Worm (Caenorhabditis elegans) whole organism, L4 larva: ENCODE measurements around the gene natc-1.

Experiments
- F10B5.3 ChIP-seq: sonication (generic microtip); optimal IDR thresholded peaks from 2 replicates; lab custom pipeline; 2016; ENCODE audit warnings: mild to moderate bottlenecking, missing genetic modification characterization, missing compliant biosample characterization
- F44E2.7 ChIP-seq: fragments of 200-800 bp; sonication (Bioruptor generic); IDR thresholded peaks from 2 replicates; pipeline ENCODE4 v2.1.2; 2022; ENCODE audit warnings: missing genetic modification characterization, missing compliant biosample characterization
- R02D3.7 ChIP-seq: fragments of 150-350 bp; sonication (generic microtip); optimal IDR thresholded peaks from 3 replicates; lab custom pipeline; 2014; ENCODE audit warnings: missing biosample characterization, missing genetic modification characterization
- Y48G9A.11 ChIP-seq: fragments of 200-800 bp; sonication (Bioruptor generic); IDR thresholded peaks from 2 replicates; pipeline ENCODE4 v1.3.6; 2022; ENCODE audit warnings: missing genetic modification reagents, missing genetic modification characterization, missing compliant biosample characterization
- Y75B8A.6 ChIP-seq: fragments of 200-800 bp; sonication (Bioruptor generic); IDR thresholded peaks from 2 replicates; pipeline ENCODE4 v1.3.6; 2022; ENCODE audit warnings: missing genetic modification reagents, missing genetic modification characterization, missing compliant biosample characterization
- ZK337.2 ChIP-seq: fragments of 200-800 bp; sonication (Bioruptor generic); IDR thresholded peaks from 2 replicates; pipeline ENCODE4 v1.3.6; 2022; ENCODE audit warnings: missing genetic modification reagents, missing genetic modification characterization, missing compliant biosample characterization
- ZK546.5 ChIP-seq, 2 experiments: sonication (generic microtip); optimal IDR thresholded peaks; 2 replicates each; lab custom pipeline; 2017; ENCODE audit warnings: missing biosample characterization in 2 of 2, missing genetic modification characterization in 2 of 2
- aha-1 ChIP-seq: fragments of 150-350 bp; peaks from one replicate; lab custom pipeline; 2014; ENCODE audit warnings: missing biosample characterization, missing genetic modification characterization
- ama-1 ChIP-seq: fragments of 150-350 bp; optimal IDR thresholded peaks from 2 replicates; lab custom pipeline; 2014; ENCODE audit warnings: inconsistent platforms, mixed read lengths
- arid-1 ChIP-seq: fragments of 200-800 bp; sonication (Bioruptor generic); conservative IDR thresholded peaks from 2 replicates; pipeline ENCODE4 v1.3.6; 2022; ENCODE audit warnings: missing genetic modification reagents, missing genetic modification characterization, missing compliant biosample characterization
- attf-4 ChIP-seq: sonication (generic microtip); optimal IDR thresholded peaks from 3 replicates; lab custom pipeline; 2017; ENCODE audit warnings: missing biosample characterization, missing genetic modification characterization
- ceh-20 ChIP-seq: fragments of 200-800 bp; sonication (Bioruptor generic); IDR thresholded peaks from 2 replicates; pipeline ENCODE4 v1.3.6; 2022; ENCODE audit warnings: missing genetic modification reagents, missing genetic modification characterization, missing compliant biosample characterization
- ceh-32 ChIP-seq: sonication (generic microtip); optimal IDR thresholded peaks from 2 replicates; lab custom pipeline; 2016; ENCODE audit warnings: mild to moderate bottlenecking, missing genetic modification characterization, missing compliant biosample characterization; ENCODE audit not compliant: poor library complexity
- cey-2 ChIP-seq: sonication (generic microtip); optimal IDR thresholded peaks from 3 replicates; lab custom pipeline; 2017; ENCODE audit warnings: missing genetic modification characterization, mild to moderate bottlenecking, missing compliant biosample characterization, antibody characterized with exemption, borderline replicate concordance; ENCODE audit not compliant: insufficient read depth
- ctbp-1 ChIP-seq: fragments of 200-800 bp; sonication (Bioruptor generic); IDR thresholded peaks from 2 replicates; pipeline ENCODE4 v1.3.6; 2022; ENCODE audit warnings: missing genetic modification reagents, missing genetic modification characterization, missing compliant biosample characterization
- daf-16 ChIP-seq, 3 experiments: sonication (generic microtip); optimal IDR thresholded peaks; 2 replicates each; lab custom pipeline; 2016 to 2017; ENCODE audit warnings: missing genetic modification characterization in 3 of 3, missing genetic modification reagents in 3 of 3, mild to moderate bottlenecking in 2 of 3, missing compliant biosample characterization in 2 of 3, missing biosample characterization in 1 of 3, moderate library complexity in 1 of 3
- daf-19 ChIP-seq: fragments of 200-800 bp; sonication (Bioruptor generic); conservative IDR thresholded peaks from 2 replicates; pipeline ENCODE4 v1.3.6; 2022; ENCODE audit warnings: missing genetic modification characterization, missing compliant biosample characterization
- daf-8 ChIP-seq: fragments of 200-800 bp; sonication (Bioruptor generic); IDR thresholded peaks from 2 replicates; pipeline ENCODE4 v1.3.6; 2022; ENCODE audit warnings: missing genetic modification characterization, missing compliant biosample characterization
- dmd-6 ChIP-seq: fragments of 200-800 bp; sonication (Bioruptor generic); IDR thresholded peaks from 2 replicates; pipeline ENCODE4 v1.3.6; 2022; ENCODE audit warnings: missing genetic modification reagents, missing genetic modification characterization, missing compliant biosample characterization
- dmd-8 ChIP-seq: fragments of 200-800 bp; sonication (Bioruptor generic); IDR thresholded peaks from 2 replicates; pipeline ENCODE4 v1.3.6; 2022; ENCODE audit warnings: missing genetic modification characterization, missing compliant biosample characterization
- dve-1 ChIP-seq: sonication (generic microtip); optimal IDR thresholded peaks from 2 replicates; lab custom pipeline; 2017; ENCODE audit warnings: antibody characterized with exemption, mild to moderate bottlenecking, missing genetic modification characterization, missing compliant biosample characterization; ENCODE audit not compliant: insufficient read depth
- fkh-10 ChIP-seq: fragments of 150-350 bp; optimal IDR thresholded peaks from 2 replicates; lab custom pipeline; 2014; ENCODE audit warnings: missing biosample characterization, missing genetic modification reagents, missing genetic modification characterization
- fos-1 ChIP-seq: fragments of 150-350 bp; optimal IDR thresholded peaks from 2 replicates; lab custom pipeline; 2014; ENCODE audit warnings: missing biosample characterization, missing genetic modification characterization
- hif-1 ChIP-seq, 2 experiments: sonication (generic microtip); optimal IDR thresholded peaks; 2 replicates each; lab custom pipeline; 2016 to 2017; ENCODE audit warnings: missing compliant biosample characterization in 2 of 2, missing genetic modification characterization in 2 of 2, missing genetic modification reagents in 2 of 2, missing genotype in 2 of 2, mild to moderate bottlenecking in 1 of 2
- hlh-11 ChIP-seq: fragments of 200-800 bp; sonication (Bioruptor generic); optimal IDR thresholded peaks from 2 replicates; lab custom pipeline; 2018; ENCODE audit warnings: mild to moderate bottlenecking, missing genetic modification characterization, missing compliant biosample characterization
- hlh-30 ChIP-seq: sonication (generic microtip); optimal IDR thresholded peaks from 2 replicates; lab custom pipeline; 2017; ENCODE audit warnings: antibody characterized with exemption, mild to moderate bottlenecking, missing genetic modification characterization, missing compliant biosample characterization; ENCODE audit not compliant: insufficient read depth
- hmg-1.1 ChIP-seq: fragments of 200-800 bp; sonication (Bioruptor generic); IDR thresholded peaks from 2 replicates; pipeline ENCODE4 v1.3.6; 2022; ENCODE audit warnings: missing genetic modification reagents, missing genetic modification characterization, missing compliant biosample characterization
- lin-29 ChIP-seq: fragments of 200-800 bp; sonication (Bioruptor generic); IDR thresholded peaks from 2 replicates; pipeline ENCODE4 v1.3.6; 2022; ENCODE audit warnings: missing genetic modification reagents, missing genetic modification characterization, missing compliant biosample characterization
- lin-38 ChIP-seq: fragments of 200-800 bp; sonication (Bioruptor generic); IDR thresholded peaks from 2 replicates; pipeline ENCODE4 v1.3.6; 2022; ENCODE audit warnings: missing genetic modification reagents, missing genetic modification characterization, missing compliant biosample characterization
- lsy-2 ChIP-seq, 2 experiments: fragments of 150-350 bp in 1 of 2; sonication (generic microtip) in 1 of 2; optimal IDR thresholded peaks; 2 replicates each; lab custom pipeline; 2014 to 2017; ENCODE audit warnings: missing biosample characterization in 2 of 2, missing genetic modification characterization in 2 of 2
- mdl-1 ChIP-seq, 2 experiments: fragments of 150-350 bp in 1 of 2; sonication (generic microtip) in 1 of 2; optimal IDR thresholded peaks; 2 replicates each; lab custom pipeline; 2014 to 2017; ENCODE audit warnings: missing biosample characterization in 2 of 2, missing genetic modification characterization in 2 of 2
- mdt-29 ChIP-seq: fragments of 200-800 bp; sonication (Bioruptor generic); IDR thresholded peaks from 2 replicates; pipeline ENCODE4 v1.3.6; 2022; ENCODE audit warnings: missing genetic modification reagents, missing genetic modification characterization, missing compliant biosample characterization
- mep-1 ChIP-seq: fragments of 150-350 bp; sonication (generic microtip); optimal IDR thresholded peaks from 3 replicates; lab custom pipeline; 2014; ENCODE audit warnings: missing biosample characterization, missing genetic modification characterization
- mes-2 ChIP-seq: sonication (generic microtip); optimal IDR thresholded peaks from 2 replicates; lab custom pipeline; 2016; ENCODE audit warnings: missing genotype, mild to moderate bottlenecking, missing genetic modification characterization, missing compliant biosample characterization; ENCODE audit not compliant: poor library complexity, severe bottlenecking
- nhr-237 ChIP-seq: sonication (generic microtip); optimal IDR thresholded peaks from 2 replicates; lab custom pipeline; 2017; ENCODE audit warnings: missing biosample characterization, missing genetic modification characterization
- nhr-28 ChIP-seq: fragments of 150-350 bp; optimal IDR thresholded peaks from 2 replicates; lab custom pipeline; 2014; ENCODE audit warnings: missing biosample characterization, missing genetic modification characterization
- nhr-41 ChIP-seq: fragments of 200-800 bp; sonication (Bioruptor generic); IDR thresholded peaks from 2 replicates; pipeline ENCODE4 v1.3.6; 2022; ENCODE audit warnings: missing genetic modification reagents, missing genetic modification characterization, missing compliant biosample characterization
- nhr-42 ChIP-seq: fragments of 200-800 bp; sonication (Bioruptor generic); IDR thresholded peaks from 2 replicates; pipeline ENCODE4 v1.3.6; 2022; ENCODE audit warnings: missing genetic modification characterization, missing compliant biosample characterization
- nhr-6 ChIP-seq: fragments of 150-350 bp; optimal IDR thresholded peaks from 2 replicates; lab custom pipeline; 2014; ENCODE audit warnings: missing biosample characterization, missing genetic modification characterization
- nhr-76 ChIP-seq: fragments of 150-350 bp; optimal IDR thresholded peaks from 2 replicates; lab custom pipeline; 2014; ENCODE audit warnings: missing biosample characterization, missing genetic modification characterization
- nhr-77 ChIP-seq: fragments of 150-350 bp; optimal IDR thresholded peaks from 2 replicates; lab custom pipeline; 2014; ENCODE audit warnings: missing biosample characterization, missing genetic modification characterization
- pqm-1 ChIP-seq: sonication (generic microtip); optimal IDR thresholded peaks from 2 replicates; lab custom pipeline; 2017; ENCODE audit warnings: missing biosample characterization, missing genetic modification characterization
- rbr-2 ChIP-seq: sonication (generic microtip); optimal IDR thresholded peaks from 2 replicates; lab custom pipeline; 2016; ENCODE audit warnings: missing genotype, missing genetic modification characterization, missing compliant biosample characterization
- saeg-2 ChIP-seq: fragments of 200-800 bp; sonication (Bioruptor generic); IDR thresholded peaks from 2 replicates; pipeline ENCODE4 v1.3.6; 2022; ENCODE audit warnings: missing genetic modification reagents, missing genetic modification characterization, missing compliant biosample characterization
- skn-1 ChIP-seq: fragments of 150-350 bp; optimal IDR thresholded peaks from 2 replicates; lab custom pipeline; 2014; ENCODE audit warnings: missing biosample characterization, missing genetic modification characterization
- tag-97 ChIP-seq: fragments of 200-800 bp; sonication (Bioruptor generic); IDR thresholded peaks from 2 replicates; pipeline ENCODE4 v1.3.6; 2022; ENCODE audit warnings: missing genetic modification characterization, missing compliant biosample characterization
- tra-1 ChIP-seq: fragments of 200-800 bp; sonication (Bioruptor generic); IDR thresholded peaks from 2 replicates; pipeline ENCODE4 v1.3.6; 2022; ENCODE audit warnings: missing genetic modification reagents, missing genetic modification characterization, missing compliant biosample characterization
- unc-39 ChIP-seq: sonication (generic microtip); optimal IDR thresholded peaks from 2 replicates; lab custom pipeline; 2017; ENCODE audit warnings: missing biosample characterization, missing genetic modification characterization
- unc-62 ChIP-seq, 3 experiments: fragments of 150-350 bp in 1 of 3; sonication (generic microtip); optimal IDR thresholded peaks in 2 of 3; peaks in 1 of 3; 1 replicate in 1 of 3; 2 replicates in 2 of 3; lab custom pipeline; 2014 to 2017; ENCODE audit warnings: missing biosample characterization in 3 of 3, missing genetic modification characterization in 3 of 3, missing genetic modification reagents in 3 of 3, missing genotype in 1 of 3
- ztf-7 ChIP-seq: fragments of 150-350 bp; optimal IDR thresholded peaks from 2 replicates; lab custom pipeline; 2014; ENCODE audit warnings: missing biosample characterization, missing genetic modification characterization

The natc-1 gene

ce11 chrV:8460306-8460705, 1.9 kb upstream of the natc-1 start, which contains the start of gene T23B12.6:
T23B12.6 (minus strand) TSS chrV:8460419.
- TF ChIP-seq nhr-28 (tag; lab: Kevin White, UChicago), result peak; percentile 47
- peak; percentile 69 for TF ChIP-seq aha-1 (tag; lab: Kevin White, UChicago)
- no peak for TF ChIP-seq F10B5.3 (tag; lab: Kevin White, UChicago)
- no peak for TF ChIP-seq tag-97 (GFP tag; lab: Robert Waterston, UW)
- no peak for TF ChIP-seq attf-4
- TF ChIP-seq lsy-2 (tag; optimal IDR thresholded peaks at IDR 0.05; lab: Kevin White, UChicago), result no peak
- no peak for TF ChIP-seq hmg-1.1
- no peak for TF ChIP-seq nhr-41 (GFP tag; lab: Robert Waterston, UW)
- no peak for TF ChIP-seq F44E2.7 (GFP tag; lab: Robert Waterston, UW)
- no peak for TF ChIP-seq nhr-42 (GFP tag; lab: Robert Waterston, UW)
- TF ChIP-seq nhr-237 (tag; lab: Kevin White, UChicago), result no peak
- peak; percentile 70 for TF ChIP-seq nhr-77 (tag; lab: Kevin White, UChicago)
- no peak for TF ChIP-seq mdl-1 (tag; optimal IDR thresholded peaks at IDR 0.05; lab: Kevin White, UChicago)
- TF ChIP-seq ztf-7, result no peak
- no peak for TF ChIP-seq Y75B8A.6
- no peak for TF ChIP-seq daf-19 (GFP tag; lab: Robert Waterston, UW)
- no peak for TF ChIP-seq nhr-76 (tag; lab: Kevin White, UChicago)
- TF ChIP-seq daf-16 (GFP tag; optimal IDR thresholded peaks at IDR 0.05; lab: Kevin White, UChicago), result no peak
- TF ChIP-seq daf-16 (tag; optimal IDR thresholded peaks at IDR 0.05; lab: Kevin White, UChicago), result peak; percentile 86
- TF ChIP-seq ctbp-1 (GFP tag; lab: Robert Waterston, UW), result no peak
- no peak for TF ChIP-seq nhr-6 (tag; lab: Kevin White, UChicago)
- peak; percentile 37 for TF ChIP-seq pqm-1 (tag; lab: Kevin White, UChicago)
- no peak for TF ChIP-seq Y48G9A.11 (GFP tag; lab: Robert Waterston, UW)
- TF ChIP-seq hlh-11 (tag; lab: Kevin White, UChicago), result peak; percentile 59
- no peak for TF ChIP-seq fos-1 (tag; lab: Kevin White, UChicago)
- no peak for TF ChIP-seq mes-2 (tag; lab: Kevin White, UChicago)
- TF ChIP-seq mdt-29, result no peak
- peak; percentile 88 for TF ChIP-seq dmd-6 (GFP tag; lab: Robert Waterston, UW)
- 0 out of 2 replicates have a peak, but pooled peaks have one; percentile 51 for TF ChIP-seq tra-1
- no peak for TF ChIP-seq ceh-20 (GFP tag; lab: Robert Waterston, UW)
- peak in 1 of 2 experiments; percentile 31 for TF ChIP-seq unc-62 (GFP tag; optimal IDR thresholded peaks at IDR 0.05 in 1 of 2; lab: Kevin White, UChicago)
- no peak for TF ChIP-seq unc-62 (tag; optimal IDR thresholded peaks at IDR 0.05; lab: Kevin White, UChicago)
- TF ChIP-seq fkh-10 (GFP tag; lab: Kevin White, UChicago), result no peak

DNA sequence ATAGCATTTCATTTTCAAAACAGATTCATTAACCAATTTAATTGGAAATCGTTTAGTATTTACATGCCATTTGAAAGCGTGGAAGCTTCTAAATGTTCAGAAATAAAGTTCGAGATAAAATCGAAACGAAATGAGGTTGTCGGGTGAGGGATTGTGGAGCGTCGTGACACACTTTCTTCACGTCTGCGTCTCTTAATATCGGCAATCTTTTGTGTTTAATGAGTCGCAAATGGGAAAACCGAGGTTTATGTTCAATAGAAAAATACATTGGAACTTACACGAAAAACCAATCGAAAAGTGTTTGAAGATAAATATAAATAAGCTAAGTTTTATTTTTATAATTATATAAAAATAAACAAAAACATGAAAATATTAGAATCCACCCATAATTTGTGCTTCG, 1.4 kb upstream of the natc-1 start:
- TF ChIP-seq daf-8 (GFP tag; lab: Robert Waterston, UW), result no peak
- no peak for TF ChIP-seq nhr-42 (GFP tag; lab: Robert Waterston, UW)
- no peak for TF ChIP-seq skn-1 (tag; lab: Kevin White, UChicago)
- TF ChIP-seq ZK337.2 (GFP tag; lab: Robert Waterston, UW), result no peak
- no peak for TF ChIP-seq R02D3.7
- TF ChIP-seq ZK546.5 (tag; optimal IDR thresholded peaks at IDR 0.05; lab: Kevin White, UChicago), result no peak
- no peak for TF ChIP-seq arid-1 (GFP tag; lab: Robert Waterston, UW)
- TF ChIP-seq hlh-30 (tag; lab: Kevin White, UChicago), result peak; percentile 55
- no peak for TF ChIP-seq hif-1 (tag; optimal IDR thresholded peaks at IDR 0.05; lab: Kevin White, UChicago)
- TF ChIP-seq unc-39 (tag; lab: Kevin White, UChicago), result no peak
- no peak for TF ChIP-seq cey-2
- TF ChIP-seq ceh-20 (GFP tag; lab: Robert Waterston, UW), result no peak
- TF ChIP-seq aha-1 (tag; lab: Kevin White, UChicago), result peak; percentile 9
- TF ChIP-seq dve-1 (tag; lab: Kevin White, UChicago), result peak; percentile 8
- no peak for TF ChIP-seq F44E2.7 (GFP tag; lab: Robert Waterston, UW)
- TF ChIP-seq ama-1 (lab: Kevin White, UChicago), result no peak
- TF ChIP-seq lin-29, result no peak
- TF ChIP-seq saeg-2 (GFP tag; lab: Robert Waterston, UW), result no peak
- TF ChIP-seq ztf-7, result no peak
- TF ChIP-seq hmg-1.1, result no peak
- TF ChIP-seq rbr-2 (tag; lab: Kevin White, UChicago), result no peak
- TF ChIP-seq nhr-77 (tag; lab: Kevin White, UChicago), result no peak
- peak; percentile 54 for TF ChIP-seq lin-38 (GFP tag; lab: Robert Waterston, UW)
- TF ChIP-seq mep-1 (tag; lab: Kevin White, UChicago), result peak; percentile 15
- TF ChIP-seq dmd-8 (GFP tag; lab: Robert Waterston, UW), result no peak
- TF ChIP-seq ceh-32 (tag; lab: Kevin White, UChicago), result no peak
